Worm (Caenorhabditis elegans): ENCODE results near the gene mthf-1.

- TF ChIP-seq med-1 (GFP tag; optimal IDR thresholded peaks at IDR 0.05; ENCODE audit: insufficient read depth) (no peak), ztf-29 (GFP tag; IDR thresholded peaks at IDR 0.05) (no peak), ztf-23 (GFP tag; IDR thresholded peaks at IDR 0.05) (no peak), cog-1 (tag; optimal IDR thresholded peaks at IDR 0.05) (no peak), flt-1 (GFP tag; IDR thresholded peaks at IDR 0.05) (no peak), ref-1 (GFP tag; conservative IDR thresholded peaks at IDR 0.05) (no peak), klf-2 (GFP tag; conservative IDR thresholded peaks at IDR 0.05) (no peak), T22C8.4 (GFP tag; IDR thresholded peaks at IDR 0.05) (no peak)
Observed at ce11 chrII:7770253-7770652, 7.4 kb downstream of the mthf-1 start.

All from whole organism, midembryonic.